Worm (Caenorhabditis elegans) whole organism, L2 larva: ENCODE results near the gene smvt-1.

Experiments used
- C34F6.9 ChIP-seq: fragments of 150-350 bp; optimal IDR thresholded peaks from 2 replicates; lab custom pipeline; 2014; ENCODE audit warnings: missing biosample characterization, missing genetic modification characterization
- F13H6.1 ChIP-seq: sonication (generic microtip); optimal IDR thresholded peaks from 2 replicates; lab custom pipeline; 2016; ENCODE audit warnings: missing genetic modification characterization, missing compliant biosample characterization
- R02D3.7 ChIP-seq: fragments of 150-350 bp; optimal IDR thresholded peaks from 2 replicates; lab custom pipeline; 2014; ENCODE audit warnings: missing biosample characterization, missing genetic modification characterization
- Y55F3AM.14 ChIP-seq: fragments of 200-800 bp; sonication (Bioruptor generic); optimal IDR thresholded peaks from 2 replicates; lab custom pipeline; 2018; ENCODE audit warnings: mild to moderate bottlenecking, missing genetic modification characterization, missing compliant biosample characterization
- alr-1 ChIP-seq: fragments of 150-350 bp; optimal IDR thresholded peaks from 2 replicates; lab custom pipeline; 2014; ENCODE audit warnings: missing biosample characterization, missing genetic modification characterization
- ama-1 ChIP-seq: fragments of 150-350 bp; optimal IDR thresholded peaks from 2 replicates; lab custom pipeline; 2018; ENCODE audit warnings: inconsistent platforms
- blmp-1 ChIP-seq: sonication (generic microtip); optimal IDR thresholded peaks from 2 replicates; lab custom pipeline; 2017; ENCODE audit warnings: missing genetic modification characterization, mild to moderate bottlenecking, missing compliant biosample characterization, antibody characterized with exemption, moderate library complexity; ENCODE audit not compliant: insufficient read depth
- ceh-16 ChIP-seq: fragments of 150-350 bp; optimal IDR thresholded peaks from 2 replicates; lab custom pipeline; 2014; ENCODE audit warnings: missing biosample characterization, missing genetic modification characterization
- crh-2 ChIP-seq: sonication (generic microtip); optimal IDR thresholded peaks from 2 replicates; lab custom pipeline; 2017; ENCODE audit warnings: missing biosample characterization, missing genetic modification characterization
- elt-3 ChIP-seq: sonication (generic microtip); optimal IDR thresholded peaks from 2 replicates; lab custom pipeline; 2017; ENCODE audit warnings: missing biosample characterization, missing genetic modification characterization
- fos-1 ChIP-seq: fragments of 150-350 bp; optimal IDR thresholded peaks from 2 replicates; lab custom pipeline; 2014; ENCODE audit warnings: missing biosample characterization, missing genetic modification characterization
- lin-11 ChIP-seq: fragments of 150-350 bp; sonication (generic microtip); optimal IDR thresholded peaks from 2 replicates; lab custom pipeline; 2014; ENCODE audit warnings: missing biosample characterization, missing genetic modification characterization, inconsistent platforms, mixed read lengths
- mdl-1 ChIP-seq, 2 experiments: fragments of 150-350 bp in 1 of 2; sonication (generic microtip) in 1 of 2; optimal IDR thresholded peaks; 2 replicates each; lab custom pipeline; 2017; ENCODE audit warnings: missing biosample characterization in 2 of 2, missing genetic modification characterization in 2 of 2
- nhr-10 ChIP-seq: sonication (generic microtip); optimal IDR thresholded peaks from 2 replicates; lab custom pipeline; 2017; ENCODE audit warnings: missing biosample characterization, missing genetic modification characterization
- nhr-12 ChIP-seq: fragments of 150-350 bp; optimal IDR thresholded peaks from 2 replicates; lab custom pipeline; 2014; ENCODE audit warnings: missing biosample characterization, missing genetic modification characterization
- nhr-129 ChIP-seq: fragments of 150-350 bp; optimal IDR thresholded peaks from 2 replicates; lab custom pipeline; 2014; ENCODE audit warnings: missing biosample characterization, missing genetic modification characterization
- nhr-21 ChIP-seq: fragments of 150-350 bp; optimal IDR thresholded peaks from 2 replicates; lab custom pipeline; 2014; ENCODE audit warnings: missing biosample characterization, missing genetic modification characterization
- nhr-23 ChIP-seq: fragments of 150-350 bp; optimal IDR thresholded peaks from 2 replicates; lab custom pipeline; 2014; ENCODE audit warnings: missing biosample characterization, missing genetic modification reagents, missing genetic modification characterization
- nhr-237 ChIP-seq: fragments of 150-350 bp; optimal IDR thresholded peaks from 2 replicates; lab custom pipeline; 2014; ENCODE audit warnings: missing biosample characterization, missing genetic modification characterization
- nhr-25 ChIP-seq: fragments of 150-350 bp; sonication (generic microtip); optimal IDR thresholded peaks from 3 replicates; lab custom pipeline; 2014; ENCODE audit warnings: missing biosample characterization, missing genetic modification characterization
- nhr-6 ChIP-seq: fragments of 150-350 bp; optimal IDR thresholded peaks from 2 replicates; lab custom pipeline; 2014; ENCODE audit warnings: missing biosample characterization, missing genetic modification characterization
- nhr-77 ChIP-seq: fragments of 150-350 bp; optimal IDR thresholded peaks from 2 replicates; lab custom pipeline; 2014; ENCODE audit warnings: missing biosample characterization, missing genetic modification characterization
- peb-1 ChIP-seq: fragments of 150-350 bp; optimal IDR thresholded peaks from 2 replicates; lab custom pipeline; 2014; ENCODE audit warnings: missing biosample characterization, missing genetic modification characterization
- sem-4 ChIP-seq: fragments of 150-350 bp; optimal IDR thresholded peaks from 2 replicates; lab custom pipeline; 2014; ENCODE audit warnings: missing biosample characterization, missing genetic modification reagents, missing genetic modification characterization
- skn-1 ChIP-seq: sonication (generic microtip); optimal IDR thresholded peaks from 2 replicates; lab custom pipeline; 2017; ENCODE audit warnings: missing biosample characterization, missing genetic modification characterization
- sma-3 ChIP-seq: sonication (generic microtip); optimal IDR thresholded peaks from 2 replicates; lab custom pipeline; 2016; ENCODE audit warnings: missing genetic modification reagents, missing genetic modification characterization, missing compliant biosample characterization
- sma-9 ChIP-seq, 2 experiments: fragments of 150-350 bp in 1 of 2; sonication (generic microtip) in 1 of 2; optimal IDR thresholded peaks; 2 replicates each; lab custom pipeline; 2014 to 2016; ENCODE audit warnings: missing genetic modification characterization in 2 of 2, mild to moderate bottlenecking in 1 of 2, missing biosample characterization in 1 of 2, missing compliant biosample characterization in 1 of 2, missing genetic modification reagents in 1 of 2, moderate library complexity in 1 of 2
- snpc-4 ChIP-seq: fragments of 150-350 bp; optimal IDR thresholded peaks from 2 replicates; lab custom pipeline; 2014; ENCODE audit warnings: missing biosample characterization, missing genetic modification characterization
- unc-55 ChIP-seq: fragments of 150-350 bp; sonication (generic microtip); optimal IDR thresholded peaks from 3 replicates; lab custom pipeline; 2014; ENCODE audit warnings: missing biosample characterization, missing genetic modification reagents, missing genetic modification characterization
- ztf-1 ChIP-seq: fragments of 200-800 bp; sonication (Bioruptor generic); conservative IDR thresholded peaks from 2 replicates; pipeline ENCODE4 v1.3.6; 2022; ENCODE audit warnings: missing genetic modification characterization, missing compliant biosample characterization
- ztf-11 ChIP-seq: sonication (generic microtip); optimal IDR thresholded peaks from 2 replicates; lab custom pipeline; 2017; ENCODE audit warnings: missing biosample characterization, missing genetic modification characterization

smvt-1 gene

DNA sequence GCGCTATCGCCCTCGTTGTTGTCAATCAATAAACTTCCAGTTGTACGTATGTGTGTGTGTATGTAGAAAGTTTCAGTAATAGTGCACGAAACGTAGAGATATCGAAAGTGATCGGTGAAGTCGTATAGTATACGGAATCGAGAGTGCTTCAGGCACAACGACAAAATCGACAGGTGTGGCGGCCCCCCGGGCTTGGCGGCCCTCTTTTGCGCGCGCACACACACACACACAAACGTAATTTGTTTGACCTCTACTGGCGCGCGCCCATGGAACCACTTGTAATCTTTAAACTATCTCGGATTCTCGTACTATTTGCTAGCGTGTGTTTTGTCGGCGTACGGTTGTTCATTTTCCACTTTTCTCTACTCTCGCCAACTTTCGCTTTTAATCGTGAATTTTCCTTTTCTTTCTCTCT lies 42.8 kb upstream of the smvt-1 start (continued):
- TF ChIP-seq snpc-4 (tag; lab: Kevin White, UChicago) (peak; percentile 23), ztf-11 (tag; lab: Kevin White, UChicago) (no peak), nhr-12 (tag; lab: Kevin White, UChicago) (no peak), nhr-77 (tag; lab: Kevin White, UChicago) (no peak), C34F6.9 (tag; lab: Kevin White, UChicago) (peak; percentile 3), ceh-16 (tag; lab: Kevin White, UChicago) (peak; percentile 82), F13H6.1 (tag; lab: Kevin White, UChicago) (peak; percentile 93), nhr-237 (tag; lab: Kevin White, UChicago) (no peak), skn-1 (tag; lab: Kevin White, UChicago) (no peak)

ce11 chrX:2590777-2591176 lies 42.0 kb upstream of the smvt-1 start:
- peak; percentile 12 for TF ChIP-seq sma-3 (GFP tag; lab: Kevin White, UChicago)
- TF ChIP-seq Y55F3AM.14, result no peak
- TF ChIP-seq nhr-129 (tag; lab: Kevin White, UChicago), result peak; percentile 38
- TF ChIP-seq ceh-16 (tag; lab: Kevin White, UChicago), result peak; percentile 24
- TF ChIP-seq sma-9 (GFP tag; optimal IDR thresholded peaks at IDR 0.05; lab: Kevin White, UChicago), result peak; percentile 47
- TF ChIP-seq sma-9 (tag; optimal IDR thresholded peaks at IDR 0.05; lab: Kevin White, UChicago), result no peak
- no peak for TF ChIP-seq C34F6.9 (tag; lab: Kevin White, UChicago)
- TF ChIP-seq nhr-25 (tag; lab: Kevin White, UChicago), result peak; percentile 85
- peak; percentile 10 for TF ChIP-seq nhr-6 (tag; lab: Kevin White, UChicago)
- peak; percentile 36 for TF ChIP-seq blmp-1 (tag; lab: Kevin White, UChicago)
- TF ChIP-seq sem-4 (tag; lab: Kevin White, UChicago), result peak; percentile 73
- no peak for TF ChIP-seq elt-3
- peak; percentile 82 for TF ChIP-seq nhr-21 (tag; lab: Kevin White, UChicago)
- TF ChIP-seq crh-2 (tag; lab: Kevin White, UChicago), result peak; percentile 17
- TF ChIP-seq R02D3.7 (tag; lab: Kevin White, UChicago), result no peak
- TF ChIP-seq ama-1 (lab: Kevin White, UChicago), result peak; percentile 49
- TF ChIP-seq ztf-1 (GFP tag; lab: Robert Waterston, UW), result no peak
- TF ChIP-seq fos-1 (tag; lab: Kevin White, UChicago), result peak; percentile 26
- TF ChIP-seq, all 48 proteins: peak for 12

ce11 chrX:2590023-2590422 lies 41.2 kb upstream of the smvt-1 start:
- TF ChIP-seq nhr-77 (tag; lab: Kevin White, UChicago), result no peak
- no peak for TF ChIP-seq skn-1 (tag; lab: Kevin White, UChicago)
- peak; percentile 5 for TF ChIP-seq crh-2 (tag; lab: Kevin White, UChicago)
- TF ChIP-seq peb-1 (tag; lab: Kevin White, UChicago), result no peak
- TF ChIP-seq, all 48 proteins: peak for 1

- TF ChIP-seq sem-4 (tag; lab: Kevin White, UChicago) (no peak), C34F6.9 (tag; lab: Kevin White, UChicago) (no peak), elt-3 (no peak), nhr-25 (tag; lab: Kevin White, UChicago) (peak; percentile 75), nhr-129 (tag; lab: Kevin White, UChicago) (peak; percentile 15)
Measured at ce11 chrX:2588012-2588411, 39.2 kb upstream of the smvt-1 start.

- TF ChIP-seq crh-2 (tag; lab: Kevin White, UChicago) (no peak), mdl-1 (tag; optimal IDR thresholded peaks at IDR 0.05; lab: Kevin White, UChicago) (no peak), nhr-10 (tag; lab: Kevin White, UChicago) (no peak), unc-55 (GFP tag; lab: Kevin White, UChicago) (no peak), nhr-23 (tag; lab: Kevin White, UChicago) (no peak), lin-11 (tag; lab: Kevin White, UChicago) (no peak), ama-1 (lab: Kevin White, UChicago) (no peak), nhr-25 (tag; lab: Kevin White, UChicago) (no peak), alr-1 (tag; lab: Kevin White, UChicago) (no peak)
Measured at ce11 chrX:2585655-2586054, 36.9 kb upstream of the smvt-1 start, which contains the start of gene H01M10.2. Gene H01M10.2 (minus strand): TSS chrX:2585755.
